Fruit fly (Drosophila melanogaster) S2 (cell line): ENCODE results near the gene Lint-O.

Experiments used
- CG8478 ChIP-seq: fragments of >200 bp; optimal IDR thresholded peaks from 2 replicates; lab custom pipeline; 2018
- CTCF ChIP-seq, 2 experiments: fragments of >200 bp; optimal IDR thresholded peaks; 2 replicates each; lab custom pipeline; 2018

dm6 chrX:2698064-2698894 is at the start of gene Lint-O, which contains the start of gene Spg7:
- TF ChIP-seq CG8478 (lab: Kevin White, UChicago), result no peak
- TF ChIP-seq CTCF (optimal IDR thresholded peaks at IDR 0.05; lab: Kevin White, UChicago), result no peak
